Fruit fly (Drosophila melanogaster): ENCODE results near the gene FER.

The FER gene

DNA sequence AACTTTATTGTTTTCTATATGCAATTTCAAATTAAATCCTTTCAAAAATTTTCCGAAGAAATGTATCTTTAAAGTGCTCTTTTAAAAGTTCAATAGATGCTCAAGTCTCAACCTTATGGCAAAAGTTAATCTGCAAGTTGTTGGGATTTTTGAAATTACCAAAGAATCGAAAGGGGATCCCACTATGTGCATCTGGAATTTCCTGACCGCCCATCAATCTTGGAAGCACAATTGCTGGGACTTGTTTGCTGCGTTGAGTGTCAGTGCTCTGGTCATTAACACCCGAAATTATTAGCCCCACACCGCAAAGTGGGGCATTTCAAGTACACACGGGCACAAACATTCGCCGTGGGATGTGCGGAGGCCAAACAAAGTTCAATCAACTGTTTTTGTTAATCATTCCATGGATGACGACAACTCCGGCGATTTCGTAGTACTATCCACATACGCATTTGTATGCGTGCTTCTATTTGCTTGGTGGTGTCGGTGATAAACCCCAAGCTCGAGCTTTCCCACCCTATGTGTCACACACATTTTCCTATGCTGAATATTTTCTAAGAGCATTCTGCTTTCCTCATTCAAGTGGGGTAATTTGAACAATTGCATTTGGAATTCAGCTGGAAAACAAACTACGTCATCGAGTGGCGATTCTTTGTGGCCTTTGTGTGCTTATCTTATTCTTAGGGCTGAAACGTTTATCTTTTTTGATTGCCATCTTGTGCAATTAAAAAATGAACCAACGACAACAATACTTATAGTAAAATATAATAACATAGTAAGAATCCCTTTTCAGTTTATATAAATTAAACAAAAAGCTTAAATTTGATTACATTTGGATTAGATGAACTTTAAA lies 56.7 kb downstream of the FER start:
- no peak for TF ChIP-seq CG8159 (tag; optimal IDR thresholded peaks at IDR 0.05)
- peak; percentile 66 for TF ChIP-seq EcR (GFP tag; optimal IDR thresholded peaks at IDR 0.05)

dm6 chr3R:9334592-9335518 lies 59.5 kb downstream of the FER start, which contains the start of the genes Aduk and pasi2:
Gene Aduk (minus strand): TSS chr3R:9334714.
Gene pasi2 (plus strand): TSS chr3R:9335170.
- no peak for TF ChIP-seq CG15710 (tag; optimal IDR thresholded peaks at IDR 0.05)
- TF ChIP-seq Pif1B (GFP tag; optimal IDR thresholded peaks at IDR 0.05), result no peak
- TF ChIP-seq CG17806 (tag; optimal IDR thresholded peaks at IDR 0.05), result no peak
- TF ChIP-seq CG12605 (GFP tag; IDR thresholded peaks at IDR 0.05), result no peak
- no peak for TF ChIP-seq rn (GFP tag; IDR thresholded peaks at IDR 0.05)
- no peak for TF ChIP-seq CG14655 (GFP tag; optimal IDR thresholded peaks at IDR 0.05)
- TF ChIP-seq CG9948 (tag; optimal IDR thresholded peaks at IDR 0.05), result no peak
- TF ChIP-seq gl (tag; optimal IDR thresholded peaks at IDR 0.05), result no peak
- no peak for TF ChIP-seq CG34367 (tag; optimal IDR thresholded peaks at IDR 0.05)
- TF ChIP-seq CG8301 (tag; optimal IDR thresholded peaks at IDR 0.05), result no peak

- TF ChIP-seq gl (tag; optimal IDR thresholded peaks at IDR 0.05), result no peak
- TF ChIP-seq Snoo (tag; optimal IDR thresholded peaks at IDR 0.05), result no peak
- no peak for TF ChIP-seq Pif1A (GFP tag; optimal IDR thresholded peaks at IDR 0.05)
- TF ChIP-seq D1 (tag; optimal IDR thresholded peaks at IDR 0.05), result no peak
- no peak for TF ChIP-seq rn (GFP tag; IDR thresholded peaks at IDR 0.05)
- no peak for TF ChIP-seq CG14655 (GFP tag; optimal IDR thresholded peaks at IDR 0.05)
- no peak for TF ChIP-seq CG13204 (GFP tag; optimal IDR thresholded peaks at IDR 0.05)
- no peak for TF ChIP-seq CG9948 (tag; optimal IDR thresholded peaks at IDR 0.05)
- TF ChIP-seq CG34367 (tag; optimal IDR thresholded peaks at IDR 0.05), result no peak
- TF ChIP-seq CG17806 (tag; optimal IDR thresholded peaks at IDR 0.05), result no peak
- TF ChIP-seq fd96Ca (GFP tag; IDR thresholded peaks at IDR 0.05), result no peak
- no peak for TF ChIP-seq CG32121 (GFP tag; IDR thresholded peaks at IDR 0.05)
- TF ChIP-seq CG4496 (GFP tag; IDR thresholded peaks at IDR 0.05), result no peak
- TF ChIP-seq CG8301 (tag; optimal IDR thresholded peaks at IDR 0.05), result no peak
- TF ChIP-seq CG10348 (GFP tag; IDR thresholded peaks at IDR 0.05), result no peak
- no peak for TF ChIP-seq Pif1B (GFP tag; optimal IDR thresholded peaks at IDR 0.05)
Observed at dm6 chr3R:9331861-9332260, 62.5 kb downstream of the FER start, which contains the start of gene CG16749. Gene CG16749 (minus strand): TSS chr3R:9331885.

- no peak for TF ChIP-seq CG32121 (GFP tag; IDR thresholded peaks at IDR 0.05)
- no peak for TF ChIP-seq CG4496 (GFP tag; IDR thresholded peaks at IDR 0.05)
- no peak for TF ChIP-seq gl (tag; optimal IDR thresholded peaks at IDR 0.05)
- no peak for TF ChIP-seq CG12605 (GFP tag; IDR thresholded peaks at IDR 0.05)
- TF ChIP-seq rn (GFP tag; IDR thresholded peaks at IDR 0.05), result no peak
- TF ChIP-seq CG8159 (tag; optimal IDR thresholded peaks at IDR 0.05), result no peak
- no peak for TF ChIP-seq CG14655 (GFP tag; optimal IDR thresholded peaks at IDR 0.05)
- TF ChIP-seq D1 (tag; optimal IDR thresholded peaks at IDR 0.05), result no peak
- TF ChIP-seq CG15710 (tag; optimal IDR thresholded peaks at IDR 0.05), result no peak
- TF ChIP-seq CG8301 (tag; optimal IDR thresholded peaks at IDR 0.05), result no peak
- TF ChIP-seq Pif1B (GFP tag; optimal IDR thresholded peaks at IDR 0.05), result no peak
- no peak for TF ChIP-seq CG9948 (tag; optimal IDR thresholded peaks at IDR 0.05)
- no peak for TF ChIP-seq Pif1A (GFP tag; optimal IDR thresholded peaks at IDR 0.05)
- TF ChIP-seq EcR (GFP tag; optimal IDR thresholded peaks at IDR 0.05), result no peak
- no peak for TF ChIP-seq CG13204 (GFP tag; optimal IDR thresholded peaks at IDR 0.05)
- no peak for TF ChIP-seq Ets98B (GFP tag; IDR thresholded peaks at IDR 0.05)
- TF ChIP-seq CG10348 (GFP tag; IDR thresholded peaks at IDR 0.05), result no peak
- no peak for TF ChIP-seq CG17806 (tag; optimal IDR thresholded peaks at IDR 0.05)
Observed at dm6 chr3R:9330231-9330630, 64.1 kb downstream of the FER start, which contains the start of gene CG12951. Gene CG12951 (minus strand): TSS chr3R:9330331.

dm6 chr3R:9328812-9329211 lies 65.5 kb downstream of the FER start:
- TF ChIP-seq CG15710 (tag; optimal IDR thresholded peaks at IDR 0.05) (no peak), Pif1A (GFP tag; optimal IDR thresholded peaks at IDR 0.05) (no peak), D1 (tag; optimal IDR thresholded peaks at IDR 0.05) (peak; percentile 58)

DNA sequence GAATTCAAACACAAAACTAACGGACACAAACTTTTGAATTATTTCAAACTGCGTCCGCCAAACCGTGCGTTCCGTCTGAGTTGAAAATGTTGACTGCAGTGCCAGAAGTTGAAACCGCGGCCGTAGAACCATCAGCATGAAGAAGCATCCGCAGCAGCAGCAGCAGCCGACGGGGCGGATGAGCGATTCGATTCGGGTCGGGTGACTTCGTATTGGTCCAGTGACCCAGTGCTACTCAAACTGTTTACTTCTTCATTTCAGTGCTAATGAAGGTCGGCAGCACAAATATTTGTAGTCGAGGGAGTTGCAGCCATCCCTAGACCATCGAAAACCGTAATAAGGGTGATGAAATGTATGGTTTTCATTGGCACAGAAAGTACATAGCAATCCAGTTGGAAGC lies 65.9 kb downstream of the FER start, which contains the start of gene CG8861:
CG8861 (minus strand) TSS at position 101 of the 400 bp plus-strand sequence.
- no peak for TF ChIP-seq CG14655 (GFP tag; optimal IDR thresholded peaks at IDR 0.05)

Measured in whole organism, pupa.